Fruit fly (Drosophila melanogaster) whole organism, wandering third instar larva: ENCODE measurements around the gene CG14269.

Experiments used
- Abd-B ChIP-seq: fragments of >200 bp; optimal IDR thresholded peaks from 2 replicates; lab custom pipeline; 2017; ENCODE audit warnings: missing biosample characterization, missing genetic modification characterization
- CG32264 ChIP-seq: fragments of 200-800 bp; sonication (Bioruptor generic); optimal IDR thresholded peaks from 2 replicates; lab custom pipeline; 2016; ENCODE audit warnings: missing biosample characterization, missing genetic modification characterization
- Rel ChIP-seq, 2 experiments: fragments of 200-800 bp; sonication (Bioruptor generic) in 1 of 2; optimal IDR thresholded peaks; 2 replicates in 1 of 2; 3 replicates in 1 of 2; lab custom pipeline; 2016 to 2019; ENCODE audit warnings: mild to moderate bottlenecking in 2 of 2, missing biosample characterization in 2 of 2, missing genetic modification characterization in 2 of 2, moderate library complexity in 1 of 2
- dmrt93B ChIP-seq: fragments of 200-800 bp; sonication (Bioruptor generic); optimal IDR thresholded peaks from 2 replicates; lab custom pipeline; 2018; ENCODE audit warnings: missing biosample characterization, mild to moderate bottlenecking, missing genetic modification characterization
- fru ChIP-seq: fragments of 200-800 bp; sonication (Bioruptor generic); optimal IDR thresholded peaks from 3 replicates; lab custom pipeline; 2016; ENCODE audit warnings: missing biosample characterization, mild to moderate bottlenecking, missing genetic modification characterization
- h ChIP-seq: fragments of 200-800 bp; sonication (Bioruptor generic); optimal IDR thresholded peaks from 3 replicates; lab custom pipeline; 2016; ENCODE audit warnings: missing biosample characterization, mild to moderate bottlenecking, missing genetic modification characterization

- no peak for TF ChIP-seq fru (GFP tag; lab: Kevin White, UChicago)
- no peak for TF ChIP-seq Rel (GFP tag; optimal IDR thresholded peaks at IDR 0.05; lab: Kevin White, UChicago)
- no peak for TF ChIP-seq Rel (tag; optimal IDR thresholded peaks at IDR 0.05; lab: Kevin White, UChicago)
- TF ChIP-seq Abd-B (GFP tag; lab: Kevin White, UChicago): no peak
- no peak for TF ChIP-seq CG32264 (GFP tag; lab: Kevin White, UChicago)
- no peak for TF ChIP-seq h (GFP tag; lab: Kevin White, UChicago)
- no peak for TF ChIP-seq dmrt93B
Observed at dm6 chrX:3405440-3405839, 30.2 kb downstream of the CG14269 start.
